Worm (Caenorhabditis elegans) whole organism, late embryonic: ENCODE data around the gene pccb-1.

Experiments
- ceh-34 ChIP-seq: sonication (generic microtip); optimal IDR thresholded peaks from 2 replicates; lab custom pipeline; 2016; ENCODE audit warnings: mild to moderate bottlenecking, missing genetic modification characterization, missing compliant biosample characterization
- dmd-4 ChIP-seq: sonication (generic microtip); optimal IDR thresholded peaks from 2 replicates; lab custom pipeline; 2016; ENCODE audit warnings: borderline replicate concordance, missing genetic modification characterization, missing compliant biosample characterization
- nfya-1 ChIP-seq: sonication (generic microtip); optimal IDR thresholded peaks from 2 replicates; lab custom pipeline; 2017; ENCODE audit warnings: missing genetic modification characterization, mild to moderate bottlenecking, missing compliant biosample characterization, antibody characterized with exemption, moderate library complexity
- rnt-1 ChIP-seq: sonication (generic microtip); optimal IDR thresholded peaks from 2 replicates; lab custom pipeline; 2016; ENCODE audit warnings: missing genetic modification characterization, missing compliant biosample characterization

DNA sequence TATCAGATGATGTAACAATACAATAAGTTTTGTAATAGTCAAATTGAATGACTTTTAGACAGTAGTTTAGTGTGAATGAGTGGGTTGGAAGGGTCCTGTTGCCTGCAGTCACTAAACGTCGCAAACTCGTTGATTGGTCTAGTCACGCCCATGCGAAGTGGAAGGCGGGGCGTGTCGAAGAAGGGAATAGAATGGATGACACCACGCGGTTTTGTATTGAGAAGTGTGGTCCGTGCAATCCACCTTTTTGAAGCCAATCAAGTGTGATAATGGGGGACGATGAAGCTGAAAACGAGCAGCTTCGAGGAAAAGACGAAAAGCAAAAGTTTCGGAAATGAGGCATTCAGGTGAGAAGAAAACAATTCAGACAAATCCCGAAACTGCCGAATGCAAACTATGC, 19.0 kb upstream of the pccb-1 start, which contains the start of gene ceh-31:
- TF ChIP-seq ceh-34 (no peak), rnt-1 (tag; lab: Kevin White, UChicago) (no peak), nfya-1 (tag; lab: Kevin White, UChicago) (no peak), dmd-4 (tag; lab: Kevin White, UChicago) (no peak)
